Worm (Caenorhabditis elegans) whole organism, L1 larva: ENCODE results near the gene plpr-1.
A peak's percentile ranks its signal among the peaks of the same experiment; 100 is the strongest.

Experiments used
- C34B4.2 ChIP-seq: sonication (generic microtip); optimal IDR thresholded peaks from 2 replicates; lab custom pipeline; 2017; ENCODE audit warnings: mild to moderate bottlenecking, missing genetic modification characterization, missing compliant biosample characterization
- aha-1 ChIP-seq: fragments of 150-350 bp; optimal IDR thresholded peaks from 2 replicates; lab custom pipeline; 2014; ENCODE audit warnings: missing biosample characterization, missing genetic modification characterization
- ama-1 ChIP-seq: fragments of 150-350 bp; optimal IDR thresholded peaks from 2 replicates; lab custom pipeline; 2014
- blmp-1 ChIP-seq: fragments of 150-350 bp; optimal IDR thresholded peaks from 2 replicates; lab custom pipeline; 2014; ENCODE audit warnings: missing biosample characterization, missing genetic modification characterization
- ceh-63 ChIP-seq: fragments of 200-800 bp; sonication (Bioruptor generic); optimal IDR thresholded peaks from 2 replicates; lab custom pipeline; 2018; ENCODE audit warnings: mild to moderate bottlenecking, missing genetic modification characterization, missing compliant biosample characterization
- ceh-82 ChIP-seq, 3 experiments: fragments of 150-350 bp in 1 of 3; sonication (generic microtip) in 2 of 3; optimal IDR thresholded peaks; 2 replicates each; lab custom pipeline; 2014 to 2017; ENCODE audit warnings: missing biosample characterization in 3 of 3, missing genetic modification characterization in 3 of 3
- ceh-88 ChIP-seq: fragments of 200-800 bp; sonication (Bioruptor generic); IDR thresholded peaks from 2 replicates; pipeline ENCODE4 v1.3.6; 2022; ENCODE audit warnings: missing genetic modification characterization, missing compliant biosample characterization
- ceh-90 ChIP-seq: sonication (generic microtip); optimal IDR thresholded peaks from 2 replicates; lab custom pipeline; 2016; ENCODE audit warnings: missing genetic modification characterization, missing compliant biosample characterization
- dpl-1 ChIP-seq, 3 experiments: fragments of 150-350 bp in 2 of 3; sonication (generic microtip) in 1 of 3; optimal IDR thresholded peaks; 2 replicates each; lab custom pipeline; 2014 to 2017; ENCODE audit warnings: missing biosample characterization in 3 of 3, missing genetic modification characterization in 3 of 3, missing genetic modification reagents in 3 of 3
- dsc-1 ChIP-seq: sonication (generic microtip); optimal IDR thresholded peaks from 2 replicates; lab custom pipeline; 2016; ENCODE audit warnings: mild to moderate bottlenecking, missing genetic modification characterization, missing compliant biosample characterization
- efl-1 ChIP-seq, 4 experiments: fragments of 150-350 bp; optimal IDR thresholded peaks in 3 of 4; peaks in 1 of 4; 1 replicate in 1 of 4; 2 replicates in 3 of 4; lab custom pipeline; 2014; ENCODE audit warnings: missing biosample characterization in 2 of 4, missing genetic modification characterization in 2 of 4, missing genetic modification reagents in 2 of 4
- efl-3 ChIP-seq: fragments of 200-800 bp; sonication (Bioruptor generic); optimal IDR thresholded peaks from 2 replicates; lab custom pipeline; 2018; ENCODE audit warnings: mild to moderate bottlenecking, missing genetic modification characterization, missing compliant biosample characterization
- egl-13 ChIP-seq: sonication (generic microtip); optimal IDR thresholded peaks from 2 replicates; lab custom pipeline; 2016; ENCODE audit warnings: missing genotype, missing genetic modification reagents, missing genetic modification characterization, missing compliant biosample characterization
- elt-3 ChIP-seq, 6 experiments: fragments of 150-350 bp in 1 of 6; sonication (generic microtip); optimal IDR thresholded peaks; 2 replicates each; lab custom pipeline; 2017 to 2018; ENCODE audit warnings: missing biosample characterization in 6 of 6, missing genetic modification characterization in 6 of 6, inconsistent platforms in 1 of 6
- fkh-8 ChIP-seq: sonication (generic microtip); optimal IDR thresholded peaks from 2 replicates; lab custom pipeline; 2016; ENCODE audit warnings: mild to moderate bottlenecking, missing genetic modification characterization, missing compliant biosample characterization
- fos-1 ChIP-seq: fragments of 150-350 bp; optimal IDR thresholded peaks from 2 replicates; lab custom pipeline; 2014; ENCODE audit warnings: missing biosample characterization, missing genetic modification characterization
- grh-1 ChIP-seq: fragments of 200-800 bp; sonication (Bioruptor generic); IDR thresholded peaks from 2 replicates; pipeline ENCODE4 v1.3.6; 2022; ENCODE audit warnings: missing genetic modification reagents, missing genetic modification characterization, missing compliant biosample characterization
- hlh-17 ChIP-seq: fragments of 200-800 bp; sonication (Bioruptor generic); optimal IDR thresholded peaks from 2 replicates; lab custom pipeline; 2018; ENCODE audit warnings: missing genetic modification characterization, mild to moderate bottlenecking, missing compliant biosample characterization, moderate library complexity, borderline replicate concordance
- hpl-2 ChIP-seq: fragments of 150-350 bp; optimal IDR thresholded peaks from 2 replicates; lab custom pipeline; 2014; ENCODE audit warnings: missing biosample characterization, missing genetic modification reagents, missing genetic modification characterization
- irx-1 ChIP-seq: sonication (generic microtip); optimal IDR thresholded peaks from 2 replicates; lab custom pipeline; 2016; ENCODE audit warnings: missing genetic modification characterization, missing compliant biosample characterization
- isw-1 ChIP-seq: fragments of 200-800 bp; sonication (Bioruptor generic); IDR thresholded peaks from 2 replicates; pipeline ENCODE4 v1.3.6; 2022; ENCODE audit warnings: missing genetic modification characterization, missing compliant biosample characterization
- lin-14 ChIP-seq: fragments of 200-800 bp; sonication (Bioruptor generic); optimal IDR thresholded peaks from 2 replicates; lab custom pipeline; 2018; ENCODE audit warnings: mild to moderate bottlenecking, missing genetic modification characterization, moderate library complexity, missing compliant biosample characterization
- lin-39 ChIP-seq: fragments of 150-350 bp; optimal IDR thresholded peaks from 2 replicates; lab custom pipeline; 2014; ENCODE audit warnings: missing biosample characterization, missing genetic modification reagents, missing genetic modification characterization
- lsy-2 ChIP-seq, 2 experiments: fragments of 150-350 bp; optimal IDR thresholded peaks; 2 replicates each; lab custom pipeline; 2014; ENCODE audit warnings: missing biosample characterization in 2 of 2, missing genetic modification characterization in 2 of 2
- mdl-1 ChIP-seq, 2 experiments: fragments of 150-350 bp; optimal IDR thresholded peaks; 2 replicates each; lab custom pipeline; 2014 to 2017; ENCODE audit warnings: missing biosample characterization in 2 of 2, missing genetic modification characterization in 2 of 2, inconsistent platforms in 1 of 2
- mef-2 ChIP-seq: fragments of 150-350 bp; optimal IDR thresholded peaks from 2 replicates; lab custom pipeline; 2014; ENCODE audit warnings: missing biosample characterization, missing genetic modification characterization
- nhr-12 ChIP-seq: sonication (generic microtip); optimal IDR thresholded peaks from 2 replicates; lab custom pipeline; 2017; ENCODE audit warnings: missing biosample characterization, missing genetic modification characterization
- nhr-20 ChIP-seq: sonication (generic microtip); optimal IDR thresholded peaks from 2 replicates; lab custom pipeline; 2016; ENCODE audit warnings: mild to moderate bottlenecking, missing genetic modification characterization, missing compliant biosample characterization
- nhr-237 ChIP-seq: fragments of 150-350 bp; optimal IDR thresholded peaks from 2 replicates; lab custom pipeline; 2014; ENCODE audit warnings: missing biosample characterization, missing genetic modification characterization
- nhr-28 ChIP-seq: fragments of 150-350 bp; optimal IDR thresholded peaks from 2 replicates; lab custom pipeline; 2014; ENCODE audit warnings: missing biosample characterization, missing genetic modification characterization
- nhr-47 ChIP-seq: sonication (generic microtip); optimal IDR thresholded peaks from 2 replicates; lab custom pipeline; 2016; ENCODE audit warnings: mild to moderate bottlenecking, missing genetic modification characterization, moderate library complexity, missing compliant biosample characterization
- nhr-71 ChIP-seq: sonication (generic microtip); optimal IDR thresholded peaks from 2 replicates; lab custom pipeline; 2016; ENCODE audit warnings: mild to moderate bottlenecking, missing genetic modification characterization, moderate library complexity, missing compliant biosample characterization
- nhr-76 ChIP-seq: sonication (generic microtip); optimal IDR thresholded peaks from 2 replicates; lab custom pipeline; 2017; ENCODE audit warnings: missing biosample characterization, missing genetic modification characterization
- nhr-77 ChIP-seq: fragments of 150-350 bp; optimal IDR thresholded peaks from 2 replicates; lab custom pipeline; 2014; ENCODE audit warnings: missing biosample characterization, missing genetic modification characterization
- nhr-84 ChIP-seq: sonication (generic microtip); optimal IDR thresholded peaks from 2 replicates; lab custom pipeline; 2017; ENCODE audit warnings: missing biosample characterization, missing genetic modification characterization
- nhr-85 ChIP-seq: sonication (generic microtip); peaks from one replicate; lab custom pipeline; 2016; ENCODE audit warnings: missing genetic modification characterization, inconsistent platforms, missing compliant biosample characterization
- nhr-90 ChIP-seq: sonication (generic microtip); optimal IDR thresholded peaks from 2 replicates; lab custom pipeline; 2016; ENCODE audit warnings: mild to moderate bottlenecking, missing genetic modification characterization, missing compliant biosample characterization; ENCODE audit not compliant: poor library complexity
- pqm-1 ChIP-seq: sonication (generic microtip); optimal IDR thresholded peaks from 3 replicates; lab custom pipeline; 2017; ENCODE audit warnings: missing biosample characterization, missing genetic modification characterization
- rnt-1 ChIP-seq: sonication (generic microtip); optimal IDR thresholded peaks from 2 replicates; lab custom pipeline; 2016; ENCODE audit warnings: mild to moderate bottlenecking, missing genetic modification characterization, moderate library complexity, missing compliant biosample characterization
- skn-1 ChIP-seq: fragments of 150-350 bp; optimal IDR thresholded peaks from 2 replicates; lab custom pipeline; 2014; ENCODE audit warnings: missing biosample characterization, missing genetic modification characterization
- tlp-1 ChIP-seq: fragments of 150-350 bp; optimal IDR thresholded peaks from 2 replicates; lab custom pipeline; 2014; ENCODE audit warnings: missing biosample characterization, missing genetic modification characterization
- unc-62 ChIP-seq: fragments of 150-350 bp; optimal IDR thresholded peaks from 2 replicates; lab custom pipeline; 2014; ENCODE audit warnings: missing biosample characterization, missing genetic modification reagents, missing genetic modification characterization
- unc-86 ChIP-seq: sonication (generic microtip); optimal IDR thresholded peaks from 2 replicates; lab custom pipeline; 2016; ENCODE audit warnings: missing genetic modification characterization, missing compliant biosample characterization
- vab-15 ChIP-seq: sonication (generic microtip); optimal IDR thresholded peaks from 2 replicates; lab custom pipeline; 2017; ENCODE audit warnings: missing genotype, mild to moderate bottlenecking, missing genetic modification characterization, missing compliant biosample characterization
- zip-4 ChIP-seq: fragments of 200-800 bp; sonication (Bioruptor generic); optimal IDR thresholded peaks from 2 replicates; lab custom pipeline; 2018; ENCODE audit warnings: mild to moderate bottlenecking, missing genetic modification characterization, moderate library complexity, missing compliant biosample characterization
- ztf-4 ChIP-seq: fragments of 150-350 bp; optimal IDR thresholded peaks from 2 replicates; lab custom pipeline; 2014; ENCODE audit warnings: missing biosample characterization, missing genetic modification characterization

Gene plpr-1

ce11 chrII:11224045-11224481 lies 2.0 kb downstream of the plpr-1 start (continued):
- TF ChIP-seq lin-39 (tag; lab: Kevin White, UChicago) (peak; percentile 49), lin-14 (GFP tag; lab: Kevin White, UChicago) (peak; percentile 81), C34B4.2 (tag; lab: Kevin White, UChicago) (no peak), lsy-2 (tag; optimal IDR thresholded peaks at IDR 0.05; lab: Kevin White, UChicago) (peak in 1 of 2 experiments; percentile 74), nhr-71 (tag; lab: Kevin White, UChicago) (peak; percentile 88), nhr-237 (tag; lab: Kevin White, UChicago) (peak; percentile 23), nhr-84 (tag; lab: Kevin White, UChicago) (no peak), ama-1 (lab: Kevin White, UChicago) (peak; percentile 96), dpl-1 (GFP tag; optimal IDR thresholded peaks at IDR 0.05; lab: Kevin White, UChicago) (peak; percentile 13 to 62 (median 54)), ztf-4 (tag; lab: Kevin White, UChicago) (peak; percentile 16), ceh-88 (0 out of 2 replicates have a peak, but pooled peaks have one; percentile 26), unc-86 (tag; lab: Kevin White, UChicago) (peak; percentile 50), efl-1 (optimal IDR thresholded peaks at IDR 0.05; lab: Kevin White, UChicago) (peak; percentile 47 to 75), efl-1 (GFP tag; optimal IDR thresholded peaks at IDR 0.05 in 1 of 2; lab: Kevin White, UChicago) (peak; percentile 45 to 97), fos-1 (tag; lab: Kevin White, UChicago) (peak; percentile 85), nhr-77 (tag; lab: Kevin White, UChicago) (peak; percentile 77), ceh-63 (GFP tag; lab: Kevin White, UChicago) (no peak), zip-4 (GFP tag; lab: Kevin White, UChicago) (peak; percentile 45), nhr-85 (tag; lab: Kevin White, UChicago) (peak; percentile 91), hpl-2 (GFP tag; lab: Kevin White, UChicago) (peak; percentile 73), nhr-12 (tag; lab: Kevin White, UChicago) (no peak), efl-3 (GFP tag; lab: Kevin White, UChicago) (no peak), skn-1 (no peak), hlh-17 (GFP tag; lab: Kevin White, UChicago) (no peak), rnt-1 (tag; lab: Kevin White, UChicago) (peak; percentile 93), ceh-82 (tag; optimal IDR thresholded peaks at IDR 0.05; lab: Kevin White, UChicago) (peak; percentile 57 to 81 (median 72)), dsc-1 (tag; lab: Kevin White, UChicago) (peak; percentile 79), elt-3 (tag; optimal IDR thresholded peaks at IDR 0.05; lab: Kevin White, UChicago) (peak in 4 of 6 experiments; percentile 9 to 82 (median 46)), egl-13 (tag; lab: Kevin White, UChicago) (peak; percentile 47), nhr-76 (tag; lab: Kevin White, UChicago) (no peak), nhr-47 (tag; lab: Kevin White, UChicago) (peak; percentile 91), grh-1 (GFP tag; lab: Robert Waterston, UW) (peak; percentile 69), nhr-20 (tag; lab: Kevin White, UChicago) (peak; percentile 77)

- TF ChIP-seq mdl-1 (tag; optimal IDR thresholded peaks at IDR 0.05; lab: Kevin White, UChicago), result no peak
- TF ChIP-seq ceh-90 (tag; lab: Kevin White, UChicago), result no peak
- no peak for TF ChIP-seq nhr-90
- TF ChIP-seq nhr-20 (tag; lab: Kevin White, UChicago), result no peak
- no peak for TF ChIP-seq lsy-2 (tag; optimal IDR thresholded peaks at IDR 0.05; lab: Kevin White, UChicago)
- no peak for TF ChIP-seq isw-1
- no peak for TF ChIP-seq unc-62
- TF ChIP-seq aha-1 (tag; lab: Kevin White, UChicago), result no peak
- no peak for TF ChIP-seq mef-2 (tag; lab: Kevin White, UChicago)
- no peak for TF ChIP-seq tlp-1 (tag; lab: Kevin White, UChicago)
- TF ChIP-seq irx-1 (tag; lab: Kevin White, UChicago), result no peak
- TF ChIP-seq blmp-1, result no peak
- TF ChIP-seq ceh-63 (GFP tag; lab: Kevin White, UChicago), result no peak
- TF ChIP-seq pqm-1, result no peak
- TF ChIP-seq ceh-82 (tag; optimal IDR thresholded peaks at IDR 0.05; lab: Kevin White, UChicago), result no peak
- TF ChIP-seq fkh-8 (tag; lab: Kevin White, UChicago), result no peak
- no peak for TF ChIP-seq vab-15
- TF ChIP-seq nhr-28 (tag; lab: Kevin White, UChicago), result no peak
Observed at ce11 chrII:11226379-11226778, 4.3 kb downstream of the plpr-1 start, which contains the start of gene T06D8.2. TSS of gene T06D8.2 (plus strand) at chrII:11226679.
